Worm (Caenorhabditis elegans) whole organism, L4 larva: ENCODE measurements around the gene F11A5.9.

ENCODE experiments used
- F26F4.8 ChIP-seq: fragments of 200-800 bp; sonication (Bioruptor generic); conservative IDR thresholded peaks from 2 replicates; pipeline ENCODE4 v1.3.6; 2022; ENCODE audit warnings: missing genetic modification characterization, missing compliant biosample characterization
- F37D6.2 ChIP-seq: sonication (generic microtip); optimal IDR thresholded peaks from 2 replicates; lab custom pipeline; 2016; ENCODE audit warnings: mild to moderate bottlenecking, missing genetic modification characterization, missing compliant biosample characterization
- F44E2.7 ChIP-seq: fragments of 200-800 bp; sonication (Bioruptor generic); IDR thresholded peaks from 2 replicates; pipeline ENCODE4 v2.1.2; 2022; ENCODE audit warnings: missing genetic modification characterization, missing compliant biosample characterization
- T20F7.1 ChIP-seq: fragments of 200-800 bp; sonication (Bioruptor generic); optimal IDR thresholded peaks from 2 replicates; lab custom pipeline; 2018; ENCODE audit warnings: mild to moderate bottlenecking, missing genetic modification characterization, missing compliant biosample characterization
- Y48G9A.11 ChIP-seq: fragments of 200-800 bp; sonication (Bioruptor generic); IDR thresholded peaks from 2 replicates; pipeline ENCODE4 v1.3.6; 2022; ENCODE audit warnings: missing genetic modification reagents, missing genetic modification characterization, missing compliant biosample characterization
- Y75B8A.6 ChIP-seq: fragments of 200-800 bp; sonication (Bioruptor generic); IDR thresholded peaks from 2 replicates; pipeline ENCODE4 v1.3.6; 2022; ENCODE audit warnings: missing genetic modification reagents, missing genetic modification characterization, missing compliant biosample characterization
- ama-1 ChIP-seq: fragments of 150-350 bp; optimal IDR thresholded peaks from 2 replicates; lab custom pipeline; 2014; ENCODE audit warnings: inconsistent platforms, mixed read lengths
- arid-1 ChIP-seq: fragments of 200-800 bp; sonication (Bioruptor generic); conservative IDR thresholded peaks from 2 replicates; pipeline ENCODE4 v1.3.6; 2022; ENCODE audit warnings: missing genetic modification reagents, missing genetic modification characterization, missing compliant biosample characterization
- ceh-20 ChIP-seq: fragments of 200-800 bp; sonication (Bioruptor generic); IDR thresholded peaks from 2 replicates; pipeline ENCODE4 v1.3.6; 2022; ENCODE audit warnings: missing genetic modification reagents, missing genetic modification characterization, missing compliant biosample characterization
- ceh-32 ChIP-seq: sonication (generic microtip); optimal IDR thresholded peaks from 2 replicates; lab custom pipeline; 2016; ENCODE audit warnings: mild to moderate bottlenecking, missing genetic modification characterization, missing compliant biosample characterization; ENCODE audit not compliant: poor library complexity
- ceh-82 ChIP-seq: sonication (generic microtip); optimal IDR thresholded peaks from 2 replicates; lab custom pipeline; 2017; ENCODE audit warnings: missing biosample characterization, missing genetic modification characterization
- cey-2 ChIP-seq: sonication (generic microtip); optimal IDR thresholded peaks from 3 replicates; lab custom pipeline; 2017; ENCODE audit warnings: missing genetic modification characterization, mild to moderate bottlenecking, missing compliant biosample characterization, antibody characterized with exemption, borderline replicate concordance; ENCODE audit not compliant: insufficient read depth
- daf-19 ChIP-seq: fragments of 200-800 bp; sonication (Bioruptor generic); conservative IDR thresholded peaks from 2 replicates; pipeline ENCODE4 v1.3.6; 2022; ENCODE audit warnings: missing genetic modification characterization, missing compliant biosample characterization
- dmd-6 ChIP-seq: fragments of 200-800 bp; sonication (Bioruptor generic); IDR thresholded peaks from 2 replicates; pipeline ENCODE4 v1.3.6; 2022; ENCODE audit warnings: missing genetic modification reagents, missing genetic modification characterization, missing compliant biosample characterization
- dmd-8 ChIP-seq: fragments of 200-800 bp; sonication (Bioruptor generic); IDR thresholded peaks from 2 replicates; pipeline ENCODE4 v1.3.6; 2022; ENCODE audit warnings: missing genetic modification characterization, missing compliant biosample characterization
- dmd-9 ChIP-seq: fragments of 200-800 bp; sonication (Bioruptor generic); IDR thresholded peaks from 2 replicates; pipeline ENCODE4 v1.3.6; 2022; ENCODE audit warnings: missing genetic modification reagents, missing genetic modification characterization, missing compliant biosample characterization
- duxl-1 ChIP-seq: sonication (generic microtip); optimal IDR thresholded peaks from 2 replicates; lab custom pipeline; 2016; ENCODE audit warnings: mild to moderate bottlenecking, missing genetic modification characterization, moderate library complexity, missing compliant biosample characterization; ENCODE audit not compliant: poor library complexity
- egl-43 ChIP-seq: fragments of 200-800 bp; sonication (Bioruptor generic); IDR thresholded peaks from 2 replicates; pipeline ENCODE4 v1.3.6; 2022; ENCODE audit warnings: missing genetic modification reagents, missing genetic modification characterization, missing compliant biosample characterization
- fos-1 ChIP-seq: fragments of 150-350 bp; optimal IDR thresholded peaks from 2 replicates; lab custom pipeline; 2014; ENCODE audit warnings: missing biosample characterization, missing genetic modification characterization
- gei-8 ChIP-seq: fragments of 200-800 bp; sonication (Bioruptor generic); optimal IDR thresholded peaks from 2 replicates; lab custom pipeline; 2018; ENCODE audit warnings: mild to moderate bottlenecking, missing genetic modification characterization, missing compliant biosample characterization
- hif-1 ChIP-seq, 2 experiments: sonication (generic microtip); optimal IDR thresholded peaks; 2 replicates each; lab custom pipeline; 2016 to 2017; ENCODE audit warnings: missing compliant biosample characterization in 2 of 2, missing genetic modification characterization in 2 of 2, missing genetic modification reagents in 2 of 2, missing genotype in 2 of 2, mild to moderate bottlenecking in 1 of 2
- hlh-11 ChIP-seq: fragments of 200-800 bp; sonication (Bioruptor generic); optimal IDR thresholded peaks from 2 replicates; lab custom pipeline; 2018; ENCODE audit warnings: mild to moderate bottlenecking, missing genetic modification characterization, missing compliant biosample characterization
- lim-7 ChIP-seq: fragments of 200-800 bp; sonication (Bioruptor generic); IDR thresholded peaks from 2 replicates; pipeline ENCODE4 v1.3.6; 2022; ENCODE audit warnings: missing genetic modification characterization, missing compliant biosample characterization
- lin-13 ChIP-seq: fragments of 150-350 bp; optimal IDR thresholded peaks from 2 replicates; lab custom pipeline; 2014; ENCODE audit warnings: missing biosample characterization, missing genetic modification reagents, missing genetic modification characterization
- lin-15B ChIP-seq: fragments of 150-350 bp; sonication (generic microtip); optimal IDR thresholded peaks from 3 replicates; lab custom pipeline; 2014; ENCODE audit warnings: missing biosample characterization, missing genetic modification characterization
- lin-29 ChIP-seq: fragments of 200-800 bp; sonication (Bioruptor generic); IDR thresholded peaks from 2 replicates; pipeline ENCODE4 v1.3.6; 2022; ENCODE audit warnings: missing genetic modification reagents, missing genetic modification characterization, missing compliant biosample characterization
- lin-39 ChIP-seq: fragments of 150-350 bp; optimal IDR thresholded peaks from 2 replicates; lab custom pipeline; 2014; ENCODE audit warnings: missing biosample characterization, missing genetic modification reagents, missing genetic modification characterization
- lir-3 ChIP-seq: sonication (generic microtip); optimal IDR thresholded peaks from 2 replicates; lab custom pipeline; 2016; ENCODE audit warnings: mild to moderate bottlenecking, missing genetic modification characterization, missing compliant biosample characterization
- lsy-2 ChIP-seq, 2 experiments: fragments of 150-350 bp in 1 of 2; sonication (generic microtip) in 1 of 2; optimal IDR thresholded peaks; 2 replicates each; lab custom pipeline; 2014 to 2017; ENCODE audit warnings: missing biosample characterization in 2 of 2, missing genetic modification characterization in 2 of 2
- nhr-10 ChIP-seq: fragments of 150-350 bp; optimal IDR thresholded peaks from 2 replicates; lab custom pipeline; 2014; ENCODE audit warnings: missing biosample characterization, missing genetic modification characterization
- nhr-28 ChIP-seq: fragments of 150-350 bp; optimal IDR thresholded peaks from 2 replicates; lab custom pipeline; 2014; ENCODE audit warnings: missing biosample characterization, missing genetic modification characterization
- nhr-41 ChIP-seq: fragments of 200-800 bp; sonication (Bioruptor generic); IDR thresholded peaks from 2 replicates; pipeline ENCODE4 v1.3.6; 2022; ENCODE audit warnings: missing genetic modification reagents, missing genetic modification characterization, missing compliant biosample characterization
- nhr-48 ChIP-seq: sonication (generic microtip); optimal IDR thresholded peaks from 2 replicates; lab custom pipeline; 2016; ENCODE audit warnings: mild to moderate bottlenecking, missing genetic modification characterization, missing compliant biosample characterization
- nhr-6 ChIP-seq: fragments of 150-350 bp; optimal IDR thresholded peaks from 2 replicates; lab custom pipeline; 2014; ENCODE audit warnings: missing biosample characterization, missing genetic modification characterization
- php-3 ChIP-seq: fragments of 200-800 bp; sonication (Bioruptor generic); IDR thresholded peaks from 2 replicates; pipeline ENCODE4 v1.3.6; 2022; ENCODE audit warnings: missing genetic modification reagents, missing genetic modification characterization, missing compliant biosample characterization
- pqm-1 ChIP-seq: sonication (generic microtip); optimal IDR thresholded peaks from 2 replicates; lab custom pipeline; 2017; ENCODE audit warnings: missing biosample characterization, missing genetic modification characterization
- spr-1 ChIP-seq: sonication (generic microtip); optimal IDR thresholded peaks from 2 replicates; lab custom pipeline; 2016; ENCODE audit warnings: mild to moderate bottlenecking, missing genetic modification characterization, missing compliant biosample characterization
- unc-62 ChIP-seq, 3 experiments: fragments of 150-350 bp in 1 of 3; sonication (generic microtip); optimal IDR thresholded peaks in 2 of 3; peaks in 1 of 3; 1 replicate in 1 of 3; 2 replicates in 2 of 3; lab custom pipeline; 2014 to 2017; ENCODE audit warnings: missing biosample characterization in 3 of 3, missing genetic modification characterization in 3 of 3, missing genetic modification reagents in 3 of 3, missing genotype in 1 of 3
- zfp-3 ChIP-seq: fragments of 200-800 bp; sonication (Bioruptor generic); conservative IDR thresholded peaks from 2 replicates; pipeline ENCODE4 v1.3.6; 2022; ENCODE audit warnings: missing genetic modification reagents, missing genetic modification characterization, missing compliant biosample characterization
- zip-11 ChIP-seq: fragments of 200-800 bp; sonication (Bioruptor generic); IDR thresholded peaks from 2 replicates; pipeline ENCODE4 v1.3.6; 2022; ENCODE audit warnings: missing genetic modification characterization, missing compliant biosample characterization

Gene F11A5.9

ce11 chrV:16226581-16226980 lies 11.9 kb downstream of the F11A5.9 start, which contains the start of gene F11A5.13:
F11A5.13 (minus strand) TSS chrV:16226681.
- TF ChIP-seq ceh-82 (no peak), lsy-2 (tag; optimal IDR thresholded peaks at IDR 0.05; lab: Kevin White, UChicago) (no peak)

ce11 chrV:16229439-16229838 lies 14.7 kb downstream of the F11A5.9 start:
- TF ChIP-seq cey-2 (no peak), unc-62 (GFP tag; optimal IDR thresholded peaks at IDR 0.05 in 1 of 2; lab: Kevin White, UChicago) (peak in 1 of 2 experiments; percentile 97), unc-62 (tag; optimal IDR thresholded peaks at IDR 0.05; lab: Kevin White, UChicago) (no peak)

- no peak for TF ChIP-seq cey-2
- TF ChIP-seq lin-29: no peak
- TF ChIP-seq lin-39 (tag; lab: Kevin White, UChicago): no peak
- no peak for TF ChIP-seq hlh-11 (tag; lab: Kevin White, UChicago)
- TF ChIP-seq nhr-6 (tag; lab: Kevin White, UChicago): no peak
- TF ChIP-seq gei-8 (GFP tag; lab: Kevin White, UChicago): no peak
- no peak for TF ChIP-seq F26F4.8
- no peak for TF ChIP-seq T20F7.1
- no peak for TF ChIP-seq lin-13 (GFP tag; lab: Kevin White, UChicago)
- TF ChIP-seq dmd-6 (GFP tag; lab: Robert Waterston, UW): no peak
- no peak for TF ChIP-seq lin-15B (tag; lab: Kevin White, UChicago)
- TF ChIP-seq nhr-41: no peak
- no peak for TF ChIP-seq nhr-48
- TF ChIP-seq spr-1 (tag; lab: Kevin White, UChicago): no peak
- TF ChIP-seq duxl-1: no peak
- no peak for TF ChIP-seq daf-19 (GFP tag; lab: Robert Waterston, UW)
- no peak for TF ChIP-seq fos-1 (tag; lab: Kevin White, UChicago)
- no peak for TF ChIP-seq Y48G9A.11 (GFP tag; lab: Robert Waterston, UW)
- TF ChIP-seq dmd-8 (GFP tag; lab: Robert Waterston, UW): no peak
- TF ChIP-seq, all 104 proteins: peak for 0
Measured at ce11 chrV:16229896-16230295, 15.2 kb downstream of the F11A5.9 start, which contains the start of the genes F21H7.2 and F21H7.12. F21H7.2 (minus strand) TSS chrV:16229996. F21H7.12 (plus strand) TSS chrV:16230165.

ce11 chrV:16232180-16232579 lies 17.5 kb downstream of the F11A5.9 start, which contains the start of gene gst-22:
gst-22 (minus strand) TSS chrV:16232282.
- no peak for TF ChIP-seq dmd-9 (GFP tag; lab: Robert Waterston, UW)
- no peak for TF ChIP-seq lir-3 (tag; lab: Kevin White, UChicago)
- TF ChIP-seq hlh-11 (tag; lab: Kevin White, UChicago): peak; percentile 24
- peak; percentile 82 for TF ChIP-seq dmd-6 (GFP tag; lab: Robert Waterston, UW)
- TF ChIP-seq nhr-28 (tag; lab: Kevin White, UChicago): peak; percentile 44
- TF ChIP-seq lsy-2 (tag; optimal IDR thresholded peaks at IDR 0.05; lab: Kevin White, UChicago): no peak
- TF ChIP-seq php-3: peak; percentile 87
- TF ChIP-seq lim-7 (GFP tag; lab: Robert Waterston, UW): no peak
- peak; percentile 82 for TF ChIP-seq pqm-1 (tag; lab: Kevin White, UChicago)

ce11 chrV:16233624-16234023 lies 18.9 kb downstream of the F11A5.9 start, which contains the start of gene clec-233:
clec-233 (plus strand) TSS chrV:16233924.
- TF ChIP-seq egl-43 (GFP tag; lab: Robert Waterston, UW) (no peak), ama-1 (lab: Kevin White, UChicago) (no peak), zfp-3 (no peak)

- TF ChIP-seq zip-11 (no peak), php-3 (no peak), hif-1 (tag; optimal IDR thresholded peaks at IDR 0.05; lab: Kevin White, UChicago) (no peak), F44E2.7 (GFP tag; lab: Robert Waterston, UW) (no peak), lir-3 (tag; lab: Kevin White, UChicago) (no peak), lin-15B (tag; lab: Kevin White, UChicago) (no peak), Y75B8A.6 (GFP tag; lab: Robert Waterston, UW) (no peak), ceh-32 (no peak), arid-1 (GFP tag; lab: Robert Waterston, UW) (no peak), ceh-20 (GFP tag; lab: Robert Waterston, UW) (no peak), nhr-10 (tag; lab: Kevin White, UChicago) (no peak), F37D6.2 (tag; lab: Kevin White, UChicago) (no peak)
Measured at ce11 chrV:16235135-16235534, 20.4 kb downstream of the F11A5.9 start, which contains the start of gene F21H7.3. F21H7.3 (minus strand) TSS chrV:16235235.
